Worm (Caenorhabditis elegans) whole organism, early embryonic: ENCODE results near the gene twk-23.

Experiments used
- B0310.2 ChIP-seq: sonication (generic microtip); optimal IDR thresholded peaks from 2 replicates; lab custom pipeline; 2016; ENCODE audit warnings: mild to moderate bottlenecking, missing genetic modification characterization, missing compliant biosample characterization
- F13C5.2 ChIP-seq: sonication (generic microtip); optimal IDR thresholded peaks from 2 replicates; lab custom pipeline; 2017; ENCODE audit warnings: mild to moderate bottlenecking, missing genetic modification characterization, inconsistent platforms, missing compliant biosample characterization
- ama-1 ChIP-seq: fragments of 150-350 bp; optimal IDR thresholded peaks from 2 replicates; lab custom pipeline; 2014
- flt-1 ChIP-seq: fragments of 200-800 bp; sonication (Bioruptor generic); IDR thresholded peaks from 2 replicates; pipeline ENCODE4 v1.3.6; 2022; ENCODE audit warnings: missing genetic modification characterization, missing compliant biosample characterization
- scrt-1 ChIP-seq: fragments of 200-800 bp; sonication (Bioruptor generic); IDR thresholded peaks from 2 replicates; pipeline ENCODE4 v1.3.6; 2022; ENCODE audit warnings: missing genetic modification characterization, missing compliant biosample characterization
- tbx-11 ChIP-seq: fragments of 200-800 bp; sonication (Bioruptor generic); IDR thresholded peaks from 2 replicates; pipeline ENCODE4 v1.3.6; 2022; ENCODE audit warnings: missing genetic modification characterization, missing compliant biosample characterization
- tra-4 ChIP-seq: sonication (generic microtip); optimal IDR thresholded peaks from 2 replicates; lab custom pipeline; 2017; ENCODE audit warnings: missing genetic modification characterization, missing compliant biosample characterization

DNA sequence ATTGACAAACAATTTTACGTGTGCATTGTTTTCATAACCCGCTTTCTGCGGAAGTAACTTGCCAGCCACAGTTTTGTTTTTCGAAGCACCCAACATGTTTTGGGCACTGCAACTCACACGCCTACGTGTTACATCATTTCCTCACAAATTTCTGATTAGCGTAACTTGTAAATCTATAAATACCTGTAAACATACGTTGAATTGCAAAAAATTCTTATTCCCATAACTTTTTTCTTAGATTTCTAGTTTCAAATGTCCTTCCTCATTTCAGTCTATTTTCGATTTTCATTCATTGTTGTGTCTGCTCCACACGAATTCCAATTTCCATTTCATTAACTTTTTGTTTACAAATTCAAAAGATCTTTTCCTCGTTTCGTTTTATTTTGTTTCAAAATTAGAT lies 17.0 kb upstream of the twk-23 start:
- TF ChIP-seq ama-1, result no peak
- no peak for TF ChIP-seq flt-1 (GFP tag; lab: Robert Waterston, UW)
- TF ChIP-seq scrt-1 (GFP tag; lab: Robert Waterston, UW), result no peak
- no peak for TF ChIP-seq tra-4 (tag; lab: Kevin White, UChicago)
- no peak for TF ChIP-seq B0310.2 (tag; lab: Kevin White, UChicago)
- TF ChIP-seq F13C5.2, result no peak
- no peak for TF ChIP-seq tbx-11 (GFP tag; lab: Robert Waterston, UW)
